Fruit fly (Drosophila melanogaster) whole organism, wandering third instar larva: ENCODE results near the gene CG31642.

Experiments
- CrebA ChIP-seq: fragments of 200-800 bp; sonication (Bioruptor generic); optimal IDR thresholded peaks from 2 replicates; lab custom pipeline; 2016; ENCODE audit warnings: missing biosample characterization, mild to moderate bottlenecking, missing genetic modification characterization, borderline replicate concordance
- Hr78 ChIP-seq: fragments of >200 bp; optimal IDR thresholded peaks from 2 replicates; lab custom pipeline; 2017; ENCODE audit warnings: missing biosample characterization, missing genetic modification characterization
- Vsx2 ChIP-seq: fragments of 200-300, 225-300 bp; sonication (Bioruptor generic); optimal IDR thresholded peaks from 2 replicates; lab custom pipeline; 2018; ENCODE audit warnings: missing biosample characterization, missing genetic modification characterization; ENCODE audit not compliant: partially characterized antibody
- h ChIP-seq: fragments of 200-800 bp; sonication (Bioruptor generic); optimal IDR thresholded peaks from 3 replicates; lab custom pipeline; 2016; ENCODE audit warnings: missing biosample characterization, mild to moderate bottlenecking, missing genetic modification characterization
- pan ChIP-seq: fragments of >200 bp; optimal IDR thresholded peaks from 2 replicates; lab custom pipeline; 2017

dm6 chr2L:6073894-6074293 is 44.4 kb upstream of the CG31642 start:
- TF ChIP-seq Hr78, result no peak
- no peak for TF ChIP-seq Vsx2 (GFP tag; lab: Kevin White, UChicago)
- TF ChIP-seq h (GFP tag; lab: Kevin White, UChicago), result no peak
- no peak for TF ChIP-seq CrebA (GFP tag; lab: Kevin White, UChicago)
- no peak for TF ChIP-seq pan
